Fruit fly (Drosophila melanogaster) whole organism, prepupa: ENCODE results near the gene Tusp.

Experiments
- CG10631 ChIP-seq: fragments of 200-800 bp; sonication (Bioruptor generic); optimal IDR thresholded peaks from 2 replicates; lab custom pipeline; 2016; ENCODE audit warnings: missing biosample characterization, missing genetic modification characterization
- CG10669 ChIP-seq: fragments of 200-800 bp; sonication (Bioruptor generic); optimal IDR thresholded peaks from 3 replicates; lab custom pipeline; 2018; ENCODE audit warnings: missing biosample characterization, mild to moderate bottlenecking, missing genetic modification characterization, moderate library complexity
- CG11762 ChIP-seq: fragments of 200-800 bp; sonication (Bioruptor generic); optimal IDR thresholded peaks from 3 replicates; lab custom pipeline; 2016; ENCODE audit warnings: missing biosample characterization, missing genetic modification characterization; ENCODE audit not compliant: insufficient read depth
- CG11902 ChIP-seq: fragments of 200-800 bp; sonication (Bioruptor generic); optimal IDR thresholded peaks from 3 replicates; lab custom pipeline; 2016; ENCODE audit warnings: missing biosample characterization, missing genetic modification characterization
- CG16779 ChIP-seq: fragments of 200-800 bp; sonication (Bioruptor generic); optimal IDR thresholded peaks from 3 replicates; lab custom pipeline; 2017; ENCODE audit warnings: missing biosample characterization, mild to moderate bottlenecking, missing genetic modification characterization
- CG3032 ChIP-seq: fragments of 200-800 bp; optimal IDR thresholded peaks from 2 replicates; lab custom pipeline; 2019; ENCODE audit warnings: missing biosample characterization, mild to moderate bottlenecking, missing genetic modification characterization, moderate library complexity
- CG31627 ChIP-seq: fragments of 200-800 bp; sonication (Bioruptor generic); optimal IDR thresholded peaks from 3 replicates; lab custom pipeline; 2016; ENCODE audit warnings: missing biosample characterization, missing genetic modification characterization
- CG32006 ChIP-seq: fragments of 200-800 bp; sonication (Bioruptor generic); optimal IDR thresholded peaks from 3 replicates; lab custom pipeline; 2017; ENCODE audit warnings: missing biosample characterization, mild to moderate bottlenecking, missing genetic modification characterization
- CG4318 ChIP-seq: fragments of 200-800 bp; sonication (Bioruptor generic); optimal IDR thresholded peaks from 3 replicates; lab custom pipeline; 2017; ENCODE audit warnings: missing biosample characterization, mild to moderate bottlenecking, missing genetic modification characterization
- CG6276 ChIP-seq: fragments of 200-800 bp; sonication (Bioruptor generic); optimal IDR thresholded peaks from 2 replicates; lab custom pipeline; 2017; ENCODE audit warnings: missing biosample characterization, mild to moderate bottlenecking, missing genetic modification characterization
- CG7368 ChIP-seq: fragments of 200-800 bp; sonication (Bioruptor generic); optimal IDR thresholded peaks from 3 replicates; lab custom pipeline; 2016; ENCODE audit warnings: missing biosample characterization, missing genetic modification characterization
- CG8319 ChIP-seq: fragments of 200-800 bp; sonication (Bioruptor generic); optimal IDR thresholded peaks from 3 replicates; lab custom pipeline; 2016; ENCODE audit warnings: missing biosample characterization, missing genetic modification characterization
- Eip75B ChIP-seq: fragments of 200-800 bp; sonication (Bioruptor generic); optimal IDR thresholded peaks from 3 replicates; lab custom pipeline; 2016; ENCODE audit warnings: missing biosample characterization, missing genetic modification characterization
- Eip78C ChIP-seq: fragments of 200-800 bp; sonication (Bioruptor generic); peaks from one replicate; lab custom pipeline; 2016; ENCODE audit warnings: missing biosample characterization, missing genetic modification characterization
- Gug ChIP-seq: fragments of 200-800 bp; sonication (Bioruptor generic); IDR thresholded peaks from 2 replicates; pipeline ENCODE4 v1.3.6; 2022; ENCODE audit warnings: missing biosample characterization, missing genetic modification characterization
- Hr38 ChIP-seq: sonication (Bioruptor generic); optimal IDR thresholded peaks from 2 replicates; lab custom pipeline; 2016; ENCODE audit warnings: missing biosample characterization, missing genetic modification characterization
- Hr39 ChIP-seq: fragments of 200-800 bp; sonication (Bioruptor generic); optimal IDR thresholded peaks from 2 replicates; lab custom pipeline; 2016; ENCODE audit warnings: missing biosample characterization, missing genetic modification characterization
- Hr4 ChIP-seq: fragments of 200-800 bp; sonication (Bioruptor generic); optimal IDR thresholded peaks from 3 replicates; lab custom pipeline; 2016; ENCODE audit warnings: missing biosample characterization, missing genetic modification characterization
- Lpt ChIP-seq: fragments of 200-800 bp; sonication (Bioruptor generic); optimal IDR thresholded peaks from 3 replicates; lab custom pipeline; 2016; ENCODE audit warnings: missing biosample characterization, missing genetic modification characterization
- Met ChIP-seq: fragments of 200-800 bp; sonication (Bioruptor generic); optimal IDR thresholded peaks from 3 replicates; lab custom pipeline; 2016; ENCODE audit warnings: missing biosample characterization, missing genetic modification characterization
- OdsH ChIP-seq: fragments of 200-800 bp; sonication (Bioruptor generic); optimal IDR thresholded peaks from 3 replicates; lab custom pipeline; 2016; ENCODE audit warnings: missing biosample characterization, missing genetic modification characterization
- Smox ChIP-seq: fragments of 200-800 bp; sonication (Bioruptor generic); optimal IDR thresholded peaks from 3 replicates; lab custom pipeline; 2016; ENCODE audit warnings: missing biosample characterization, missing genetic modification characterization
- Sox102F ChIP-seq: fragments of 200-800 bp; sonication (Bioruptor generic); optimal IDR thresholded peaks from 2 replicates; lab custom pipeline; 2016; ENCODE audit warnings: missing biosample characterization, mild to moderate bottlenecking, missing genetic modification characterization
- Sox14 ChIP-seq: fragments of 200-800 bp; sonication (Bioruptor generic); optimal IDR thresholded peaks from 3 replicates; lab custom pipeline; 2016; ENCODE audit warnings: missing biosample characterization, missing genetic modification characterization
- Sox15 ChIP-seq: fragments of 200-800 bp; sonication (Bioruptor generic); optimal IDR thresholded peaks from 3 replicates; lab custom pipeline; 2016; ENCODE audit warnings: missing biosample characterization, missing genetic modification characterization
- acj6 ChIP-seq: fragments of 200-800 bp; sonication (Bioruptor generic); optimal IDR thresholded peaks from 3 replicates; lab custom pipeline; 2016; ENCODE audit warnings: missing biosample characterization, missing genetic modification characterization
- cyc ChIP-seq: fragments of 200-800 bp; sonication (Bioruptor generic); optimal IDR thresholded peaks from 3 replicates; lab custom pipeline; 2016; ENCODE audit warnings: missing biosample characterization, missing genetic modification characterization
- dac ChIP-seq: fragments of 200-800 bp; sonication (Bioruptor generic); optimal IDR thresholded peaks from 2 replicates; lab custom pipeline; 2017; ENCODE audit warnings: missing biosample characterization, mild to moderate bottlenecking, missing genetic modification characterization
- dsx ChIP-seq: fragments of 200-800 bp; optimal IDR thresholded peaks from 3 replicates; lab custom pipeline; 2019; ENCODE audit warnings: missing biosample characterization, mild to moderate bottlenecking, missing genetic modification characterization, moderate library complexity; ENCODE audit not compliant: poor library complexity, severe bottlenecking
- eg ChIP-seq: fragments of 200-800 bp; sonication (Bioruptor generic); IDR thresholded peaks from 3 replicates; pipeline ENCODE4 v1.3.6; 2022; ENCODE audit warnings: missing biosample characterization, missing genetic modification characterization
- esn ChIP-seq: fragments of 200-800 bp; sonication (Bioruptor generic); optimal IDR thresholded peaks from 2 replicates; lab custom pipeline; 2016; ENCODE audit warnings: missing biosample characterization, mild to moderate bottlenecking, missing genetic modification characterization, moderate library complexity
- fd59A ChIP-seq: fragments of 200-800 bp; sonication (Bioruptor generic); optimal IDR thresholded peaks from 2 replicates; lab custom pipeline; 2017; ENCODE audit warnings: missing biosample characterization, mild to moderate bottlenecking, missing genetic modification characterization, missing genetic modification reagents
- fd85E ChIP-seq: fragments of 200-800 bp; sonication (Bioruptor generic); optimal IDR thresholded peaks from 3 replicates; lab custom pipeline; 2016; ENCODE audit warnings: missing biosample characterization, missing genetic modification characterization
- fkh ChIP-seq: fragments of 200-800 bp; sonication (Bioruptor generic); optimal IDR thresholded peaks from 3 replicates; lab custom pipeline; 2017; ENCODE audit warnings: missing biosample characterization, mild to moderate bottlenecking, missing genetic modification characterization, moderate library complexity
- lz ChIP-seq: fragments of 200-800 bp; sonication (Bioruptor generic); optimal IDR thresholded peaks from 3 replicates; lab custom pipeline; 2016; ENCODE audit warnings: missing biosample characterization, missing genetic modification characterization
- net ChIP-seq: fragments of 200-800 bp; sonication (Bioruptor generic); optimal IDR thresholded peaks from 3 replicates; lab custom pipeline; 2016; ENCODE audit warnings: missing biosample characterization, missing genetic modification characterization
- pdm3 ChIP-seq: fragments of 200-800 bp; sonication (Bioruptor generic); optimal IDR thresholded peaks from 3 replicates; lab custom pipeline; 2016; ENCODE audit warnings: missing biosample characterization, missing genetic modification characterization
- salr ChIP-seq, 2 experiments: fragments of 200-800 bp; sonication (Bioruptor generic); optimal IDR thresholded peaks; 3 replicates each; lab custom pipeline; 2016 to 2018; ENCODE audit warnings: missing biosample characterization in 2 of 2, missing genetic modification characterization in 2 of 2, mild to moderate bottlenecking in 1 of 2
- ss ChIP-seq, 2 experiments: fragments of 200-800 bp; sonication (Bioruptor generic); optimal IDR thresholded peaks; 2 replicates in 1 of 2; 3 replicates in 1 of 2; lab custom pipeline; 2017 to 2018; ENCODE audit warnings: mild to moderate bottlenecking in 2 of 2, missing biosample characterization in 2 of 2, missing genetic modification characterization in 2 of 2, moderate library complexity in 1 of 2
- svp ChIP-seq: fragments of 200-800 bp; sonication (Bioruptor generic); peaks from one replicate; lab custom pipeline; 2016; ENCODE audit warnings: missing biosample characterization, missing genetic modification characterization

The Tusp gene

DNA sequence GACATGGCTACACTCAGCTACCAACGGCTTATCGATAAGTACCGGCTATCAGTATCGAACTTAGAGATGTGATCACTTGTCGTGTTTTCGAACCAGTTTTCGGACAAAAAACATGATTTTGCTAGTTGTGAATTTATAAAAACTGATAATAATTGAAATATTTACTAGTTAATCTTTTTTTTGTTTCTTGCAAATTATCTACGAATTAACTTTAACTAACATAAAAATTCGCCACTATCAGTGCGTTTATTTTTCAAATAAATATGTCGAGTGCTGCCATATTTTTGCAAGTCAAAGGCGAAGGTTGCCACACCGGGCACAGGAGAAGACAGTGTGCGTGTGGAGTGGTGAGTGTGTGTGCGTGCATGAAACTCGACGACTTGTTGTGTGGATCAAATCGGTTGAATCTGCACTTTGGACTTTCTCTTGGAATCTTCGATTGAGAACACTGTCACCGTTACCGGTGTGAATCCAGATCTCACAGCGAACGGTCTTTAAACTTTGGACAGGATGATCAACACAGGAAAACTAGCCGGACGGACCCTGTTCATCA lies 69.6 kb downstream of the Tusp start, which contains the start of gene Hsdl2 (continued):
- peak; percentile 51 for TF ChIP-seq cyc (GFP tag; lab: Kevin White, UChicago)
- peak; percentile 79 for TF ChIP-seq CG7368 (GFP tag; lab: Kevin White, UChicago)
- peak; percentile 81 for TF ChIP-seq net (GFP tag; lab: Kevin White, UChicago)
- TF ChIP-seq lz (GFP tag; lab: Kevin White, UChicago), result peak; percentile 38
- TF ChIP-seq pdm3, result peak; percentile 56
- TF ChIP-seq dsx (GFP tag; lab: Kevin White, UChicago), result peak; percentile 59
- no peak for TF ChIP-seq fd59A (GFP tag; lab: Kevin White, UChicago)
- TF ChIP-seq Smox (GFP tag; lab: Kevin White, UChicago), result peak; percentile 44
- TF ChIP-seq esn (GFP tag; lab: Kevin White, UChicago), result no peak
- no peak for TF ChIP-seq fkh (GFP tag; lab: Kevin White, UChicago)
- TF ChIP-seq Eip78C (GFP tag; lab: Kevin White, UChicago), result no peak
- TF ChIP-seq Lpt, result peak; percentile 79
- TF ChIP-seq OdsH, result no peak
- no peak for TF ChIP-seq CG10631
- peak; percentile 78 for TF ChIP-seq eg (GFP tag; lab: Robert Waterston, UW)
- peak; percentile 29 for TF ChIP-seq acj6
- peak; percentile 40 for TF ChIP-seq Met
- TF ChIP-seq CG32006 (GFP tag; lab: Kevin White, UChicago), result peak; percentile 56
- TF ChIP-seq CG11762, result peak; percentile 73
- no peak for TF ChIP-seq CG11902
- no peak for TF ChIP-seq Gug
- peak; percentile 68 for TF ChIP-seq CG8319 (GFP tag; lab: Kevin White, UChicago)
- TF ChIP-seq Hr4 (GFP tag; lab: Kevin White, UChicago), result peak; percentile 47
- no peak for TF ChIP-seq Sox15
- TF ChIP-seq dac (GFP tag; lab: Kevin White, UChicago), result peak; percentile 41
- TF ChIP-seq Eip75B (GFP tag; lab: Kevin White, UChicago), result peak; percentile 53
- peak; percentile 48 for TF ChIP-seq Sox102F (GFP tag; lab: Kevin White, UChicago)
- no peak for TF ChIP-seq CG4318
- TF ChIP-seq ss (GFP tag; optimal IDR thresholded peaks at IDR 0.05; lab: Kevin White, UChicago), result peak; percentile 94 to 97

DNA sequence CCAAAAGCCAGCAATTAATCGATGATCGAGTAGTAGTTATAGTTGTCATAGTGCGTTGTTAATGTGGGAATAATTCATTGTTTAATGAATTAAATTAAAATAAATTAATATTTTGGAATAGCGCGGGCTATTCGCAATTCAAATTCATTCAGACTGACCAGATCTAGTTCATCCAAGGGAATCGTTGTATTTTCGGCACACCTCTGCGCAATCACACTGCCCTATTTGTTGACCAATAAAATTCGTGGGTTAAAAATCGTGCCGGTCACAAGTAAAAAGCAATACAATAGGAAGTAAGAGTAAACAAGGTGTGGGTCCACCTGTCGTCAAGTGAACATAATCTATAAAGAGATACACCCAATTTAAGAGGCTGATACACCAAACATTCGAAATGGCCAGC lies 71.3 kb downstream of the Tusp start, which contains the start of gene CG12883:
Gene CG12883 (plus strand): TSS at position 273 of the 400 bp plus-strand sequence.
- TF ChIP-seq Eip78C (GFP tag; lab: Kevin White, UChicago) (peak; percentile 35), Sox14 (GFP tag; lab: Kevin White, UChicago) (peak; percentile 19), svp (GFP tag; lab: Kevin White, UChicago) (peak; percentile 49), Hr39 (no peak), CG31627 (GFP tag; lab: Kevin White, UChicago) (no peak)

DNA sequence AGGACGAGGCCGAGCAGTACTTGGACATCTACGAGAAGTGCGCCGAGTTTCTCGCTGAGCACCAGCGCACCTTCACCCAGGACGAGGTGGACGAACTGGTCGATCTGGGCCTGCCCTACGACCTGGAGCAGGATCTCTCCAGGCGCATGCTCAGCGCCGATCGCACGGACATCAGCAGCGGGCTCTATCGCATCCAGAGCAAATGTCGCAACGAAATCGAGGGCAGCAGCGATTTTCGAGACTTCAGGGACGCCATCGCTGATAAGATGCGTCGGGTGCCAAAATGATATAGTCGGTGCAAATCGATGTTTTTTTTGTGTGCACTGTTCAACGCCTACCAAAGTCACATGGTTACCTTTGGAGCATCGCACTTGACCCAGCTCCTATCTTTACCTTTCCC lies 72.0 kb downstream of the Tusp start:
- TF ChIP-seq svp (GFP tag; lab: Kevin White, UChicago), result peak; percentile 89
- TF ChIP-seq CG10669 (GFP tag; lab: Kevin White, UChicago), result no peak
- peak; percentile 47 for TF ChIP-seq Eip78C (GFP tag; lab: Kevin White, UChicago)

DNA sequence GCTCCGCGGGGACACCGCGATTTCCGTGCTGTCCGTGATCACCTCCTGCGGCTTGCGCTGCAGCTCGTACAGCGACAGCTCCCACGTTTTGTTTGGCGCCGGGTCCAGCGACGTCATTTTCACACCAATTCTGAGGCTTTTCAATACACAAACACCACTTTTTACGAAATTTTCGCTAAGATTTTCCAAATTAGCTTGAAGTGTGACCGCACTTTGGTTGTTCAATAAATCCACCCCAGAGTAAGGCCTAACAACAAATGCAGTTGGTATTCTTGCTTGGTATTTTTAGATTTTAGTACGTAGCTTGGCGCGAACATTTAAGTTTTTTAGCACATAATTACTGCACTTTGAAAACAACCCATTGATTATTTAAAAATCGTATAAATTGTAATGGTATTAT lies 74.1 kb downstream of the Tusp start, which contains the start of gene Sce:
Gene Sce (minus strand): TSS at position 231 of the 400 bp plus-strand sequence.
- no peak for TF ChIP-seq Lpt
- TF ChIP-seq fd59A (GFP tag; lab: Kevin White, UChicago), result no peak
- no peak for TF ChIP-seq net (GFP tag; lab: Kevin White, UChicago)
- TF ChIP-seq Hr38 (GFP tag; lab: Kevin White, UChicago), result no peak
- TF ChIP-seq fd85E (GFP tag; lab: Kevin White, UChicago), result no peak
- no peak for TF ChIP-seq CG16779 (tag; lab: Kevin White, UChicago)
- no peak for TF ChIP-seq CG6276 (GFP tag; lab: Kevin White, UChicago)
- TF ChIP-seq salr (GFP tag; optimal IDR thresholded peaks at IDR 0.05; lab: Kevin White, UChicago), result no peak
- TF ChIP-seq acj6, result no peak
- TF ChIP-seq eg (GFP tag; lab: Robert Waterston, UW), result no peak
- TF ChIP-seq CG3032, result no peak
- no peak for TF ChIP-seq CG11762
- no peak for TF ChIP-seq CG10631
- no peak for TF ChIP-seq CG8319 (GFP tag; lab: Kevin White, UChicago)
